Fruit fly (Drosophila melanogaster): ENCODE results near the gene Pdp1.
A peak's percentile ranks its signal among the peaks of the same experiment; 100 is the strongest.

Gene Pdp1

DNA sequence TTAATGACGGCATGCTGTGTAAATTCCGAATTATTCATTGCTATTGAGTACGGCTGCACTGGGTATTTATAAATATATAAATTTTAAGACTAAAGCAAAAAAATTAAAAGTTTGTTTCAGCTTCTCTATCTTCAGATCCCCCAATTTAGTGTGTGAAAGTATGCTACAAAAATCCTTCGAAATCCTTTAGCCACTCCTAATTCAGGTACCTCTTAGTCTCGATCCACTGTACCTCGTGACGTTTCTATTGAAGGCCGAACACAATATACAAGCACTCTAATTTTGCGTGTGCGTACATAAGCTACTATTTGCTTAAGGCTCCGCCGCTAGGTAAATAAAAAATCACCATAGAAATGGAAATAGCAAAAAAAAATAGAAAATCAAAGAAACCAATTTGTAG is 611 bp downstream of the Pdp1 start (continued):
- TF ChIP-seq CG8089 (GFP tag; optimal IDR thresholded peaks at IDR 0.05), result no peak
- TF ChIP-seq HLH3B (GFP tag; IDR thresholded peaks at IDR 0.05), result 0 out of 2 replicates have a peak, but pooled peaks have one; percentile 9
- no peak for TF ChIP-seq ci (GFP tag; IDR thresholded peaks at IDR 0.05)
- no peak; the same call in 1 of the 2 replicates for TF ChIP-seq seq (GFP tag; IDR thresholded peaks at IDR 0.05)
- no peak for TF ChIP-seq CG1832 (GFP tag; optimal IDR thresholded peaks at IDR 0.05)
- TF ChIP-seq CG15696 (tag; optimal IDR thresholded peaks at IDR 0.05), result no peak
- TF ChIP-seq stwl (tag; optimal IDR thresholded peaks at IDR 0.05), result no peak
- no peak for TF ChIP-seq BEAF-32 (GFP tag; optimal IDR thresholded peaks at IDR 0.05)
- no peak for TF ChIP-seq hbn (GFP tag; IDR thresholded peaks at IDR 0.05; ENCODE audit: partially characterized antibody)
- peak; percentile 31; the same call in 2 of the 3 replicates for TF ChIP-seq CG14050 (GFP tag; IDR thresholded peaks at IDR 0.05)
- TF ChIP-seq toy (GFP tag; IDR thresholded peaks at IDR 0.05), result no peak
- TF ChIP-seq odd (GFP tag; optimal IDR thresholded peaks at IDR 0.05), result no peak
- no peak for TF ChIP-seq Dll (GFP tag; IDR thresholded peaks at IDR 0.05; ENCODE audit: partially characterized antibody)
- no peak for TF ChIP-seq CG14667 (GFP tag; IDR thresholded peaks at IDR 0.05)
- no peak for TF ChIP-seq HmgD (GFP tag; optimal IDR thresholded peaks at IDR 0.05)
- no peak for TF ChIP-seq CG9727 (GFP tag; optimal IDR thresholded peaks at IDR 0.05)
- TF ChIP-seq CG4328 (GFP tag; optimal IDR thresholded peaks at IDR 0.05), result no peak
- TF ChIP-seq gce (GFP tag; IDR thresholded peaks at IDR 0.05), result no peak
- TF ChIP-seq CG30020 (tag; optimal IDR thresholded peaks at IDR 0.05), result no peak

DNA sequence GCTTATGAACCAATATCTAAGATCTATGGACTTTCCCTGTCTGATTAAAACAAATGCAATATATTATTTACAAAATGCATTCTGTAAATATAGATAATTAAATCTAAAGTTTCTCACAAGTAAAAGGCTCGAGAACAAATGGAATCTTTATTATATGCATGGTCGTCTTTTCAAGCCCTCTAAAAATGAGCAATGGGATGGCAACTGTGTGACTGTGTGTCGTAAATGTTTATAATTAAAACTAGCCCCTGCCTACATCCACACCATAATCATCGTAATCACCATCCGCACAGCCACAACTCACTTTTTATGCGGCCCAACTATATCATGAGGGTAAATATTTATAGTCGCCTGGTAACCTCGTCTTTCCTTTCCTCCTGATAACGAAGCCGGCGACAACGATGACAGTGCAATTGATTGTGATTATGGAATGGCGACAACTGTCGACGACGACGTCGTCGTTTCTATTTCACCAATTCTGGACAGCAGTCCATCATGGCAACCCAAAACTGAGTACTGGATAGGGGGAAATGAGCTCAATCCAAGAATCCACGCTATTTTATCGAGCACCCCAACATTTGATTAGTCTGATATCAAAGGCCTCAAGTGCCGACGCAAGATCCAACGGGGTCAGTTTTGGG is 1.3 kb downstream of the Pdp1 start:
- TF ChIP-seq Fer1 (GFP tag; optimal IDR thresholded peaks at IDR 0.05), result peak; percentile 22
- peak; percentile 42 for TF ChIP-seq Med (GFP tag)
- no peak for TF ChIP-seq NfI (GFP tag; optimal IDR thresholded peaks at IDR 0.05)
- TF ChIP-seq sqz (GFP tag; optimal IDR thresholded peaks at IDR 0.05), result peak; percentile 30
- no peak for TF ChIP-seq CG11085 (GFP tag; IDR thresholded peaks at IDR 0.05)
- no peak for TF ChIP-seq CG17328 (GFP tag; IDR thresholded peaks at IDR 0.05)
- TF ChIP-seq CG3407 (GFP tag; optimal IDR thresholded peaks at IDR 0.05), result no peak
- peak; percentile 2 for TF ChIP-seq gcm (GFP tag; optimal IDR thresholded peaks at IDR 0.05)
- peak; percentile 45 for TF ChIP-seq pfk (GFP tag; optimal IDR thresholded peaks at IDR 0.05)
- TF ChIP-seq sd (tag; optimal IDR thresholded peaks at IDR 0.05), result peak; percentile 64
- TF ChIP-seq CG13894 (tag; optimal IDR thresholded peaks at IDR 0.05), result peak; percentile 56
- peak; percentile 52 for TF ChIP-seq CG2678 (tag; optimal IDR thresholded peaks at IDR 0.05)
- TF ChIP-seq lab (GFP tag; optimal IDR thresholded peaks at IDR 0.05), result peak; percentile 24
- peak; percentile 45 for TF ChIP-seq CG13296 (GFP tag; optimal IDR thresholded peaks at IDR 0.05)
- peak; percentile 9 for TF ChIP-seq unpg (GFP tag; optimal IDR thresholded peaks at IDR 0.05)
- no peak for TF ChIP-seq CG1529 (GFP tag; optimal IDR thresholded peaks at IDR 0.05)
- peak; percentile 42 for TF ChIP-seq sens (GFP tag)
- no peak for TF ChIP-seq CG3838 (GFP tag; optimal IDR thresholded peaks at IDR 0.05)
- no peak for TF ChIP-seq lola (GFP tag; optimal IDR thresholded peaks at IDR 0.05)
- TF ChIP-seq CG2116 (GFP tag; optimal IDR thresholded peaks at IDR 0.05), result no peak
- no peak for TF ChIP-seq vfl (GFP tag; optimal IDR thresholded peaks at IDR 0.05)
- peak; percentile 21 for TF ChIP-seq gro (GFP tag; optimal IDR thresholded peaks at IDR 0.05)
- peak in 1 of 2 experiments; percentile 96 for TF ChIP-seq Pdp1 (GFP tag; optimal IDR thresholded peaks at IDR 0.05)
- TF ChIP-seq grn (GFP tag; optimal IDR thresholded peaks at IDR 0.05), result peak; percentile 95
- no peak for TF ChIP-seq CG10979 (tag; optimal IDR thresholded peaks at IDR 0.05)
- no peak for TF ChIP-seq Rx (GFP tag; IDR thresholded peaks at IDR 0.05)
- peak; percentile 79 for TF ChIP-seq sug (tag; optimal IDR thresholded peaks at IDR 0.05)
- TF ChIP-seq cwo (GFP tag; optimal IDR thresholded peaks at IDR 0.05), result peak; percentile 40
- TF ChIP-seq Hr39 (optimal IDR thresholded peaks at IDR 0.05), result no peak
- TF ChIP-seq CG10543 (GFP tag; optimal IDR thresholded peaks at IDR 0.05), result peak; percentile 70
- peak; percentile 80 for TF ChIP-seq exex (tag; optimal IDR thresholded peaks at IDR 0.05)
